Worm (Caenorhabditis elegans) whole organism, L4 larva: Measurements from ENCODE around the gene T20B3.14.

Source experiments
- T20F7.1 ChIP-seq: fragments of 200-800 bp; sonication (Bioruptor generic); optimal IDR thresholded peaks from 2 replicates; lab custom pipeline; 2018; ENCODE audit warnings: mild to moderate bottlenecking, missing genetic modification characterization, missing compliant biosample characterization
- T26A8.4 ChIP-seq: fragments of 200-800 bp; sonication (Bioruptor generic); IDR thresholded peaks from 2 replicates; pipeline ENCODE4 v1.3.6; 2022; ENCODE audit warnings: missing genetic modification characterization, missing compliant biosample characterization
- ZK546.5 ChIP-seq, 2 experiments: sonication (generic microtip); optimal IDR thresholded peaks; 2 replicates each; lab custom pipeline; 2017; ENCODE audit warnings: missing biosample characterization in 2 of 2, missing genetic modification characterization in 2 of 2
- ama-1 ChIP-seq: fragments of 150-350 bp; optimal IDR thresholded peaks from 2 replicates; lab custom pipeline; 2014; ENCODE audit warnings: inconsistent platforms, mixed read lengths
- ceh-20 ChIP-seq: fragments of 200-800 bp; sonication (Bioruptor generic); IDR thresholded peaks from 2 replicates; pipeline ENCODE4 v1.3.6; 2022; ENCODE audit warnings: missing genetic modification reagents, missing genetic modification characterization, missing compliant biosample characterization
- ceh-28 ChIP-seq: fragments of 150-350 bp; optimal IDR thresholded peaks from 2 replicates; lab custom pipeline; 2014; ENCODE audit warnings: missing biosample characterization, missing genetic modification reagents, missing genetic modification characterization
- ceh-44 ChIP-seq: fragments of 200-800 bp; sonication (Bioruptor generic); IDR thresholded peaks from 2 replicates; pipeline ENCODE4 v1.3.6; 2022; ENCODE audit warnings: missing genetic modification reagents, missing genetic modification characterization, missing compliant biosample characterization
- cey-2 ChIP-seq: sonication (generic microtip); optimal IDR thresholded peaks from 3 replicates; lab custom pipeline; 2017; ENCODE audit warnings: missing genetic modification characterization, mild to moderate bottlenecking, missing compliant biosample characterization, antibody characterized with exemption, borderline replicate concordance; ENCODE audit not compliant: insufficient read depth
- daf-8 ChIP-seq: fragments of 200-800 bp; sonication (Bioruptor generic); IDR thresholded peaks from 2 replicates; pipeline ENCODE4 v1.3.6; 2022; ENCODE audit warnings: missing genetic modification characterization, missing compliant biosample characterization
- dmd-6 ChIP-seq: fragments of 200-800 bp; sonication (Bioruptor generic); IDR thresholded peaks from 2 replicates; pipeline ENCODE4 v1.3.6; 2022; ENCODE audit warnings: missing genetic modification reagents, missing genetic modification characterization, missing compliant biosample characterization
- egl-43 ChIP-seq: fragments of 200-800 bp; sonication (Bioruptor generic); IDR thresholded peaks from 2 replicates; pipeline ENCODE4 v1.3.6; 2022; ENCODE audit warnings: missing genetic modification reagents, missing genetic modification characterization, missing compliant biosample characterization
- hlh-11 ChIP-seq: fragments of 200-800 bp; sonication (Bioruptor generic); optimal IDR thresholded peaks from 2 replicates; lab custom pipeline; 2018; ENCODE audit warnings: mild to moderate bottlenecking, missing genetic modification characterization, missing compliant biosample characterization
- hmg-1.1 ChIP-seq: fragments of 200-800 bp; sonication (Bioruptor generic); IDR thresholded peaks from 2 replicates; pipeline ENCODE4 v1.3.6; 2022; ENCODE audit warnings: missing genetic modification reagents, missing genetic modification characterization, missing compliant biosample characterization
- jun-1 ChIP-seq: fragments of 150-350 bp; optimal IDR thresholded peaks from 2 replicates; lab custom pipeline; 2014; ENCODE audit warnings: missing biosample characterization, missing genetic modification reagents, missing genetic modification characterization
- lim-7 ChIP-seq: fragments of 200-800 bp; sonication (Bioruptor generic); IDR thresholded peaks from 2 replicates; pipeline ENCODE4 v1.3.6; 2022; ENCODE audit warnings: missing genetic modification characterization, missing compliant biosample characterization
- lin-13 ChIP-seq: fragments of 150-350 bp; optimal IDR thresholded peaks from 2 replicates; lab custom pipeline; 2014; ENCODE audit warnings: missing biosample characterization, missing genetic modification reagents, missing genetic modification characterization
- lin-15B ChIP-seq: fragments of 150-350 bp; sonication (generic microtip); optimal IDR thresholded peaks from 3 replicates; lab custom pipeline; 2014; ENCODE audit warnings: missing biosample characterization, missing genetic modification characterization
- madf-5 ChIP-seq, 2 experiments: fragments of 200-800 bp; sonication (Bioruptor generic); IDR thresholded peaks; 2 replicates each; pipeline ENCODE4 v1.3.6; 2022; ENCODE audit warnings: missing compliant biosample characterization in 2 of 2, missing genetic modification characterization in 2 of 2
- madf-9 ChIP-seq: fragments of 200-800 bp; sonication (Bioruptor generic); conservative IDR thresholded peaks from 2 replicates; pipeline ENCODE4 v1.3.6; 2022; ENCODE audit warnings: missing genetic modification reagents, missing genetic modification characterization, missing compliant biosample characterization
- mdl-1 ChIP-seq, 2 experiments: fragments of 150-350 bp in 1 of 2; sonication (generic microtip) in 1 of 2; optimal IDR thresholded peaks; 2 replicates each; lab custom pipeline; 2014 to 2017; ENCODE audit warnings: missing biosample characterization in 2 of 2, missing genetic modification characterization in 2 of 2
- nhr-10 ChIP-seq: fragments of 150-350 bp; optimal IDR thresholded peaks from 2 replicates; lab custom pipeline; 2014; ENCODE audit warnings: missing biosample characterization, missing genetic modification characterization
- nhr-11 ChIP-seq: fragments of 150-350 bp; optimal IDR thresholded peaks from 2 replicates; lab custom pipeline; 2014; ENCODE audit warnings: missing biosample characterization, missing genetic modification characterization
- nhr-28 ChIP-seq: fragments of 150-350 bp; optimal IDR thresholded peaks from 2 replicates; lab custom pipeline; 2014; ENCODE audit warnings: missing biosample characterization, missing genetic modification characterization
- nhr-41 ChIP-seq: fragments of 200-800 bp; sonication (Bioruptor generic); IDR thresholded peaks from 2 replicates; pipeline ENCODE4 v1.3.6; 2022; ENCODE audit warnings: missing genetic modification reagents, missing genetic modification characterization, missing compliant biosample characterization
- pha-4 ChIP-seq, 2 experiments: fragments of 150-350 bp in 1 of 2; fragments of 200-800 bp in 1 of 2; sonication (Bioruptor generic) in 1 of 2; IDR thresholded peaks in 1 of 2; optimal IDR thresholded peaks in 1 of 2; 2 replicates each; pipeline versions ENCODE4 v1.3.6 to Lab custom; 2014 to 2022; ENCODE audit warnings: missing genetic modification characterization in 2 of 2, missing genetic modification reagents in 2 of 2, missing biosample characterization in 1 of 2, missing compliant biosample characterization in 1 of 2
- php-3 ChIP-seq: fragments of 200-800 bp; sonication (Bioruptor generic); IDR thresholded peaks from 2 replicates; pipeline ENCODE4 v1.3.6; 2022; ENCODE audit warnings: missing genetic modification reagents, missing genetic modification characterization, missing compliant biosample characterization
- pqm-1 ChIP-seq: sonication (generic microtip); optimal IDR thresholded peaks from 2 replicates; lab custom pipeline; 2017; ENCODE audit warnings: missing biosample characterization, missing genetic modification characterization
- saeg-2 ChIP-seq: fragments of 200-800 bp; sonication (Bioruptor generic); IDR thresholded peaks from 2 replicates; pipeline ENCODE4 v1.3.6; 2022; ENCODE audit warnings: missing genetic modification reagents, missing genetic modification characterization, missing compliant biosample characterization
- sdz-12 ChIP-seq: fragments of 200-800 bp; sonication (Bioruptor generic); optimal IDR thresholded peaks from 2 replicates; lab custom pipeline; 2018; ENCODE audit warnings: mild to moderate bottlenecking, missing genetic modification characterization, missing compliant biosample characterization
- set-16 ChIP-seq: fragments of 200-800 bp; sonication (Bioruptor generic); IDR thresholded peaks from 2 replicates; pipeline ENCODE4 v1.3.6; 2022; ENCODE audit warnings: missing genetic modification reagents, missing genetic modification characterization, missing compliant biosample characterization
- unc-130 ChIP-seq: sonication (generic microtip); optimal IDR thresholded peaks from 2 replicates; lab custom pipeline; 2016; ENCODE audit warnings: missing genetic modification reagents, missing genetic modification characterization, missing compliant biosample characterization
- unc-62 ChIP-seq, 3 experiments: fragments of 150-350 bp in 1 of 3; sonication (generic microtip); optimal IDR thresholded peaks in 2 of 3; peaks in 1 of 3; 1 replicate in 1 of 3; 2 replicates in 2 of 3; lab custom pipeline; 2014 to 2017; ENCODE audit warnings: missing biosample characterization in 3 of 3, missing genetic modification characterization in 3 of 3, missing genetic modification reagents in 3 of 3, missing genotype in 1 of 3
- vab-7 ChIP-seq: fragments of 200-800 bp; sonication (Bioruptor generic); IDR thresholded peaks from 2 replicates; pipeline ENCODE4 v1.3.6; 2022; ENCODE audit warnings: missing genetic modification reagents, missing genetic modification characterization, missing compliant biosample characterization
- zfp-2 ChIP-seq: sonication (generic microtip); optimal IDR thresholded peaks from 2 replicates; lab custom pipeline; 2016; ENCODE audit warnings: mild to moderate bottlenecking, missing genetic modification characterization, missing compliant biosample characterization
- zfp-3 ChIP-seq: fragments of 200-800 bp; sonication (Bioruptor generic); conservative IDR thresholded peaks from 2 replicates; pipeline ENCODE4 v1.3.6; 2022; ENCODE audit warnings: missing genetic modification reagents, missing genetic modification characterization, missing compliant biosample characterization
- zip-11 ChIP-seq: fragments of 200-800 bp; sonication (Bioruptor generic); IDR thresholded peaks from 2 replicates; pipeline ENCODE4 v1.3.6; 2022; ENCODE audit warnings: missing genetic modification characterization, missing compliant biosample characterization
- ztf-7 ChIP-seq: fragments of 150-350 bp; optimal IDR thresholded peaks from 2 replicates; lab custom pipeline; 2014; ENCODE audit warnings: missing biosample characterization, missing genetic modification characterization

The T20B3.14 gene

DNA sequence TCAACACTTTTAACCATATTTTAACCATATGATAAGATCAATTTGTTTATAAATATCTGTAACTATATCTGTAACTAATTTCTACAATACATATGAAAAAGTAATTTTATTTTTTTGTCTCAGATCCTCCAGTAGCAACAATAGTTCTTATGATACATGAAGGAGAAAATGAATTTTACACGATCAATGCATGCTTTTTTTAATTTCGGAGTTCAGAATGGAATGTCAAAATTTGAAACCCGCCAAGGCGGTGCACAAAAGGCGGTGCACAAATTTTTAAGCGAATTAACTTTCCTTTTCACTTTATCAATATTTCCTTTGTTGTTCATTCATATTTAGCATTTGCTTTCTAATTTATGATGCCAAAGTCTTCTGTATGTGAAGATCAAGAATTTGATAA lies 21.8 kb upstream of the T20B3.14 start, which contains the start of gene clec-25:
Gene clec-25, plus strand, starts transcription at position 301 of the 400 bp plus-strand sequence.
- TF ChIP-seq zfp-3 = no peak
- no peak for TF ChIP-seq ama-1 (lab: Kevin White, UChicago)
- TF ChIP-seq zfp-2 (tag; lab: Kevin White, UChicago) = no peak
- no peak for TF ChIP-seq T26A8.4 (GFP tag; lab: Robert Waterston, UW)
- no peak for TF ChIP-seq nhr-41 (GFP tag; lab: Robert Waterston, UW)
- TF ChIP-seq ZK546.5 (tag; optimal IDR thresholded peaks at IDR 0.05; lab: Kevin White, UChicago) = no peak
- no peak for TF ChIP-seq pqm-1
- no peak for TF ChIP-seq php-3 (GFP tag; lab: Robert Waterston, UW)
- no peak for TF ChIP-seq ceh-44 (GFP tag; lab: Robert Waterston, UW)
- no peak for TF ChIP-seq vab-7 (GFP tag; lab: Robert Waterston, UW)
- TF ChIP-seq unc-130 = no peak
- TF ChIP-seq madf-5 (GFP tag; IDR thresholded peaks at IDR 0.05; lab: Robert Waterston, UW) = no peak
- no peak for TF ChIP-seq lin-13 (GFP tag; lab: Kevin White, UChicago)
- TF ChIP-seq, all 104 proteins: peak for 0

DNA sequence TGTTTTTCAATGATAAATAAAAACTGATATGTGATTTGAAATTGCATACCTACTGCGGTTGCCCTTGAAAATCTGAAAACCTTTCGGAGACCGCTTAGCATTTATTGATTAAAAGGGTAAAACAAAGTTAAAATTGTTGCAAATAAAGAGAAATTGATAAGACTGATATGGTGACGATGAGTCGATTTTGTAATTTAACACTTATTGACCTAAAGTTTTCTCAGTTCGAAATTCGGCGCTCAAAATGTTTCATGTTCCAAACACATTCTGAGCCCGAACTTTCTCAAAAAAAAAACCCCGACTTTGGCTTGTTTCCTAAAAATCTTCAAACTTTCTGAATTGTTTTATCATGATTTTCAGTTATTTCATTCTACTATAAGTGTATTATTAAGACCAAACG lies 19.8 kb upstream of the T20B3.14 start, which contains the start of gene clec-40:
Gene clec-40, minus strand, starts transcription at position 101 of the 400 bp plus-strand sequence.
- TF ChIP-seq ZK546.5 (tag; optimal IDR thresholded peaks at IDR 0.05; lab: Kevin White, UChicago) = no peak
- TF ChIP-seq, all 104 proteins: peak for 0

DNA sequence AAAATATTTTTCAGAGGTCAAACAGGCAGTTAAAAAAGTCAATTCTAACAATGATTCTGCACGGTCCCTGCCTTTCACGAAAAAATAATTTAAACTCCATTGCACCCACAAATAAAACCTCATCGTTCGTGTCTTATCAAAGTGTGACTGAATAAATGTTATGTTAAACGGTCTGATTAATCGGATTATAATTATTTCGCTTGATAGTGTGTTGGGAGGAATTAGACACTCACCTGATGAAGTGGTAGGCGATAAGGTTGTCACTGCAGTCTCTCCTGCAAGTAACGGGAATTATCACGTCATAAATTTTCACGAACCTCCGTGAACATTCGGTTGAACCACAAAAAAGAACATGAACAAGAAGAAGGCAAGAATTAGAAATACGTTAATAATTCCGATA lies 19.2 kb upstream of the T20B3.14 start:
- TF ChIP-seq ztf-7 (no peak), vab-7 (GFP tag; lab: Robert Waterston, UW) (no peak), ama-1 (lab: Kevin White, UChicago) (no peak), unc-62 (GFP tag; optimal IDR thresholded peaks at IDR 0.05 in 1 of 2; lab: Kevin White, UChicago) (no peak), unc-62 (tag; optimal IDR thresholded peaks at IDR 0.05; lab: Kevin White, UChicago) (no peak), hlh-11 (tag; lab: Kevin White, UChicago) (peak; percentile 60), ceh-28 (no peak), daf-8 (GFP tag; lab: Robert Waterston, UW) (no peak), zip-11 (GFP tag; lab: Robert Waterston, UW) (no peak), pha-4 (GFP tag; IDR thresholded peaks at IDR 0.05; lab: Robert Waterston, UW) (no peak), pha-4 (tag; optimal IDR thresholded peaks at IDR 0.05; lab: Kevin White, UChicago) (no peak), ceh-44 (GFP tag; lab: Robert Waterston, UW) (no peak), pqm-1 (peak; percentile 88), lin-13 (GFP tag; lab: Kevin White, UChicago) (no peak), ceh-20 (GFP tag; lab: Robert Waterston, UW) (no peak), madf-9 (GFP tag; lab: Robert Waterston, UW) (no peak), jun-1 (tag; lab: Kevin White, UChicago) (no peak), nhr-28 (peak; percentile 45), madf-5 (GFP tag; IDR thresholded peaks at IDR 0.05; lab: Robert Waterston, UW) (no peak), nhr-11 (tag; lab: Kevin White, UChicago) (no peak), nhr-10 (tag; lab: Kevin White, UChicago) (no peak), saeg-2 (no peak), mdl-1 (tag; optimal IDR thresholded peaks at IDR 0.05; lab: Kevin White, UChicago) (no peak), lim-7 (GFP tag; lab: Robert Waterston, UW) (no peak), sdz-12 (GFP tag; lab: Kevin White, UChicago) (no peak), egl-43 (GFP tag; lab: Robert Waterston, UW) (no peak), dmd-6 (GFP tag; lab: Robert Waterston, UW) (peak; percentile 74), lin-15B (tag; lab: Kevin White, UChicago) (no peak), hmg-1.1 (GFP tag; lab: Robert Waterston, UW) (no peak)

DNA sequence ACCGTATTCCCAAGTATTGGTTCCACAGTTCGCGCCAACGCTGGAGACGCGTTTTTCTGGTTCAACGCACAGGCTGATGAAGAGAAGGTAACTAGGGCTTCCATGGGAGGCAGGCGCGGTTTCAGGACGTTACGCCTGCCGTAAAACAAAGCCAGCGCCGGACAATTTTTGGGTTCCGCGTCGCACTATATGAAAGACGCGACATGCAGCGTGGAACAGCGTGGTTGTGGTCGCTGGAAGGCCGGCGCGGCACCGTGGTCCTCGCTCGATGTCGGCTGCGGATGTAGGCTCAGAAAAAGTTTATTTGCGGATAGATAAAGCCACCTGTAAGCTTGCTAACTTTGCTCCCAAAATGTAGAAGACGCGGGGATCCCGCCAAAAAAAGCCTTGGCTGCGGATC lies 17.3 kb upstream of the T20B3.14 start:
- TF ChIP-seq cey-2 (tag; lab: Kevin White, UChicago) = no peak
- no peak for TF ChIP-seq lin-13 (GFP tag; lab: Kevin White, UChicago)
- TF ChIP-seq T20F7.1 = no peak
- peak; percentile 59 for TF ChIP-seq set-16 (GFP tag; lab: Robert Waterston, UW)
- TF ChIP-seq, all 104 proteins: peak for 1
